Fruit fly (Drosophila melanogaster) whole organism, prepupa: ENCODE data around the gene Cyp4g15.

Experiments used
- CG10631 ChIP-seq: fragments of 200-800 bp; sonication (Bioruptor generic); optimal IDR thresholded peaks from 2 replicates; lab custom pipeline; 2016; ENCODE audit warnings: missing biosample characterization, missing genetic modification characterization
- CG10669 ChIP-seq: fragments of 200-800 bp; sonication (Bioruptor generic); optimal IDR thresholded peaks from 3 replicates; lab custom pipeline; 2018; ENCODE audit warnings: missing biosample characterization, mild to moderate bottlenecking, missing genetic modification characterization, moderate library complexity
- CG11762 ChIP-seq: fragments of 200-800 bp; sonication (Bioruptor generic); optimal IDR thresholded peaks from 3 replicates; lab custom pipeline; 2016; ENCODE audit warnings: missing biosample characterization, missing genetic modification characterization; ENCODE audit not compliant: insufficient read depth
- CG11902 ChIP-seq: fragments of 200-800 bp; sonication (Bioruptor generic); optimal IDR thresholded peaks from 3 replicates; lab custom pipeline; 2016; ENCODE audit warnings: missing biosample characterization, missing genetic modification characterization
- CG15336 ChIP-seq: fragments of 200-800 bp; sonication (Bioruptor generic); IDR thresholded peaks from 2 replicates; pipeline ENCODE4 v1.3.6; 2022; ENCODE audit warnings: missing biosample characterization, missing genetic modification characterization
- CG1621 ChIP-seq: fragments of 200-800 bp; sonication (Bioruptor generic); optimal IDR thresholded peaks from 3 replicates; lab custom pipeline; 2018; ENCODE audit warnings: missing biosample characterization, mild to moderate bottlenecking, missing genetic modification characterization
- CG16779 ChIP-seq: fragments of 200-800 bp; sonication (Bioruptor generic); optimal IDR thresholded peaks from 3 replicates; lab custom pipeline; 2017; ENCODE audit warnings: missing biosample characterization, mild to moderate bottlenecking, missing genetic modification characterization
- CG3032 ChIP-seq: fragments of 200-800 bp; optimal IDR thresholded peaks from 2 replicates; lab custom pipeline; 2019; ENCODE audit warnings: missing biosample characterization, mild to moderate bottlenecking, missing genetic modification characterization, moderate library complexity
- CG32006 ChIP-seq: fragments of 200-800 bp; sonication (Bioruptor generic); optimal IDR thresholded peaks from 3 replicates; lab custom pipeline; 2017; ENCODE audit warnings: missing biosample characterization, mild to moderate bottlenecking, missing genetic modification characterization
- CG34406 ChIP-seq: fragments of 200-800 bp; sonication (Bioruptor generic); optimal IDR thresholded peaks from 3 replicates; lab custom pipeline; 2016; ENCODE audit warnings: missing biosample characterization, missing genetic modification characterization
- CG4318 ChIP-seq: fragments of 200-800 bp; sonication (Bioruptor generic); optimal IDR thresholded peaks from 3 replicates; lab custom pipeline; 2017; ENCODE audit warnings: missing biosample characterization, mild to moderate bottlenecking, missing genetic modification characterization
- CG6163 ChIP-seq: fragments of 200-800 bp; sonication (Bioruptor generic); IDR thresholded peaks from 3 replicates; pipeline ENCODE4 v1.3.6; 2022; ENCODE audit warnings: missing biosample characterization, missing genetic modification characterization
- CG6792 ChIP-seq: fragments of 200-800 bp; sonication (Bioruptor generic); optimal IDR thresholded peaks from 3 replicates; lab custom pipeline; 2016; ENCODE audit warnings: missing biosample characterization, missing genetic modification characterization
- CG6854 ChIP-seq: fragments of 200-800 bp; sonication (Bioruptor generic); optimal IDR thresholded peaks from 2 replicates; lab custom pipeline; 2017; ENCODE audit warnings: missing biosample characterization, mild to moderate bottlenecking, missing genetic modification characterization
- CG7368 ChIP-seq: fragments of 200-800 bp; sonication (Bioruptor generic); optimal IDR thresholded peaks from 3 replicates; lab custom pipeline; 2016; ENCODE audit warnings: missing biosample characterization, missing genetic modification characterization
- CG8119 ChIP-seq: fragments of 200-800 bp; sonication (Bioruptor generic); IDR thresholded peaks from 3 replicates; pipeline ENCODE4 v1.3.6; 2022; ENCODE audit warnings: missing biosample characterization, missing genetic modification characterization
- CG8319 ChIP-seq: fragments of 200-800 bp; sonication (Bioruptor generic); optimal IDR thresholded peaks from 3 replicates; lab custom pipeline; 2016; ENCODE audit warnings: missing biosample characterization, missing genetic modification characterization
- CG9139 ChIP-seq: fragments of 200-800 bp; sonication (Bioruptor generic); optimal IDR thresholded peaks from 3 replicates; lab custom pipeline; 2017; ENCODE audit warnings: missing biosample characterization, mild to moderate bottlenecking, missing genetic modification characterization
- Eip75B ChIP-seq: fragments of 200-800 bp; sonication (Bioruptor generic); optimal IDR thresholded peaks from 3 replicates; lab custom pipeline; 2016; ENCODE audit warnings: missing biosample characterization, missing genetic modification characterization
- Eip78C ChIP-seq: fragments of 200-800 bp; sonication (Bioruptor generic); peaks from one replicate; lab custom pipeline; 2016; ENCODE audit warnings: missing biosample characterization, missing genetic modification characterization
- Eip93F ChIP-seq: fragments of 200-800 bp; sonication (Bioruptor generic); optimal IDR thresholded peaks from 2 replicates; lab custom pipeline; 2016; ENCODE audit warnings: missing biosample characterization, mild to moderate bottlenecking, missing genetic modification characterization
- Ets21C ChIP-seq: fragments of 200-800 bp; sonication (Bioruptor generic); optimal IDR thresholded peaks from 3 replicates; lab custom pipeline; 2016; ENCODE audit warnings: missing biosample characterization, missing genetic modification characterization
- Ets96B ChIP-seq: fragments of 200-800 bp; optimal IDR thresholded peaks from 2 replicates; lab custom pipeline; 2019; ENCODE audit warnings: missing biosample characterization, mild to moderate bottlenecking, missing genetic modification characterization, moderate library complexity
- Gug ChIP-seq: fragments of 200-800 bp; sonication (Bioruptor generic); IDR thresholded peaks from 2 replicates; pipeline ENCODE4 v1.3.6; 2022; ENCODE audit warnings: missing biosample characterization, missing genetic modification characterization
- Hr38 ChIP-seq: sonication (Bioruptor generic); optimal IDR thresholded peaks from 2 replicates; lab custom pipeline; 2016; ENCODE audit warnings: missing biosample characterization, missing genetic modification characterization
- Hr39 ChIP-seq: fragments of 200-800 bp; sonication (Bioruptor generic); optimal IDR thresholded peaks from 2 replicates; lab custom pipeline; 2016; ENCODE audit warnings: missing biosample characterization, missing genetic modification characterization
- Hr4 ChIP-seq: fragments of 200-800 bp; sonication (Bioruptor generic); optimal IDR thresholded peaks from 3 replicates; lab custom pipeline; 2016; ENCODE audit warnings: missing biosample characterization, missing genetic modification characterization
- Lpt ChIP-seq: fragments of 200-800 bp; sonication (Bioruptor generic); optimal IDR thresholded peaks from 3 replicates; lab custom pipeline; 2016; ENCODE audit warnings: missing biosample characterization, missing genetic modification characterization
- Met ChIP-seq: fragments of 200-800 bp; sonication (Bioruptor generic); optimal IDR thresholded peaks from 3 replicates; lab custom pipeline; 2016; ENCODE audit warnings: missing biosample characterization, missing genetic modification characterization
- OdsH ChIP-seq: fragments of 200-800 bp; sonication (Bioruptor generic); optimal IDR thresholded peaks from 3 replicates; lab custom pipeline; 2016; ENCODE audit warnings: missing biosample characterization, missing genetic modification characterization
- Smox ChIP-seq: fragments of 200-800 bp; sonication (Bioruptor generic); optimal IDR thresholded peaks from 3 replicates; lab custom pipeline; 2016; ENCODE audit warnings: missing biosample characterization, missing genetic modification characterization
- Sox102F ChIP-seq: fragments of 200-800 bp; sonication (Bioruptor generic); optimal IDR thresholded peaks from 2 replicates; lab custom pipeline; 2016; ENCODE audit warnings: missing biosample characterization, mild to moderate bottlenecking, missing genetic modification characterization
- Sox14 ChIP-seq: fragments of 200-800 bp; sonication (Bioruptor generic); optimal IDR thresholded peaks from 3 replicates; lab custom pipeline; 2016; ENCODE audit warnings: missing biosample characterization, missing genetic modification characterization
- Sox15 ChIP-seq: fragments of 200-800 bp; sonication (Bioruptor generic); optimal IDR thresholded peaks from 3 replicates; lab custom pipeline; 2016; ENCODE audit warnings: missing biosample characterization, missing genetic modification characterization
- acj6 ChIP-seq: fragments of 200-800 bp; sonication (Bioruptor generic); optimal IDR thresholded peaks from 3 replicates; lab custom pipeline; 2016; ENCODE audit warnings: missing biosample characterization, missing genetic modification characterization
- dac ChIP-seq: fragments of 200-800 bp; sonication (Bioruptor generic); optimal IDR thresholded peaks from 2 replicates; lab custom pipeline; 2017; ENCODE audit warnings: missing biosample characterization, mild to moderate bottlenecking, missing genetic modification characterization
- eg ChIP-seq: fragments of 200-800 bp; sonication (Bioruptor generic); IDR thresholded peaks from 3 replicates; pipeline ENCODE4 v1.3.6; 2022; ENCODE audit warnings: missing biosample characterization, missing genetic modification characterization
- esn ChIP-seq: fragments of 200-800 bp; sonication (Bioruptor generic); optimal IDR thresholded peaks from 2 replicates; lab custom pipeline; 2016; ENCODE audit warnings: missing biosample characterization, mild to moderate bottlenecking, missing genetic modification characterization, moderate library complexity
- fd59A ChIP-seq: fragments of 200-800 bp; sonication (Bioruptor generic); optimal IDR thresholded peaks from 2 replicates; lab custom pipeline; 2017; ENCODE audit warnings: missing biosample characterization, mild to moderate bottlenecking, missing genetic modification characterization, missing genetic modification reagents
- fkh ChIP-seq: fragments of 200-800 bp; sonication (Bioruptor generic); optimal IDR thresholded peaks from 3 replicates; lab custom pipeline; 2017; ENCODE audit warnings: missing biosample characterization, mild to moderate bottlenecking, missing genetic modification characterization, moderate library complexity
- net ChIP-seq: fragments of 200-800 bp; sonication (Bioruptor generic); optimal IDR thresholded peaks from 3 replicates; lab custom pipeline; 2016; ENCODE audit warnings: missing biosample characterization, missing genetic modification characterization
- salr ChIP-seq, 2 experiments: fragments of 200-800 bp; sonication (Bioruptor generic); optimal IDR thresholded peaks; 3 replicates each; lab custom pipeline; 2016 to 2018; ENCODE audit warnings: missing biosample characterization in 2 of 2, missing genetic modification characterization in 2 of 2, mild to moderate bottlenecking in 1 of 2
- spab ChIP-seq: fragments of 200-800 bp; sonication (Bioruptor generic); optimal IDR thresholded peaks from 2 replicates; lab custom pipeline; 2017; ENCODE audit warnings: missing biosample characterization, mild to moderate bottlenecking, missing genetic modification characterization, missing genetic modification reagents
- ss ChIP-seq, 2 experiments: fragments of 200-800 bp; sonication (Bioruptor generic); optimal IDR thresholded peaks; 2 replicates in 1 of 2; 3 replicates in 1 of 2; lab custom pipeline; 2017 to 2018; ENCODE audit warnings: mild to moderate bottlenecking in 2 of 2, missing biosample characterization in 2 of 2, missing genetic modification characterization in 2 of 2, moderate library complexity in 1 of 2
- vri ChIP-seq: fragments of 200-800 bp; sonication (Bioruptor generic); optimal IDR thresholded peaks from 3 replicates; lab custom pipeline; 2016; ENCODE audit warnings: missing biosample characterization, mild to moderate bottlenecking, missing genetic modification characterization

Gene Cyp4g15

DNA sequence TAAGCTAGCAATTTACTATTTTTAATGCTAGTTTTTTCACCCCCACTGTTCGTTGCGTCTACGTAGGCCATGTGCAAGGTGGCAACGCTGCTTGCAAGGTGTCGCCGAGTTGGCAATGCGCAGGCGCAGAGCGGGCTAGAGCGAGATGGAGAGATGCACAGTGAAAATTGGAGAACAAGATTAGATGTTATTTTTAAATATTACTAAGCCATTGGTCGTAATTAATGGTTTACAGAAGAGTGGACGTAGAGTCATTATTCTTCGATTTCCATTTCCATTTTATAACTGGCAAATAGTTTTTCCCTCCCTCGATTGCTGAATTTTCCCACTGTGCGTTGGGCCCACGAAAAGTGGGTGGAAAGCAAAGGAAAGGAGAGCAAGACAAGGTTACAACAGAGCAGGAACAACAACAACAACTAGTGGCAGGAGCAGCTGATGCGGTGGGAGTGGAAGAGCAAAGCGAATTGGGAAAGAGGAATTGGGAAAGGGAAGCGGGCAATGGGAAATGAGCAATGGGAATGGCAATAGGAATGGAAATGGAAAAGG, 23.9 kb upstream of the Cyp4g15 start (continued):
- TF ChIP-seq CG4318 (GFP tag; lab: Kevin White, UChicago) (peak; percentile 89), Sox15 (GFP tag; lab: Kevin White, UChicago) (peak; percentile 41), CG6163 (GFP tag; lab: Robert Waterston, UW) (peak; percentile 96), Eip93F (GFP tag; lab: Kevin White, UChicago) (no peak), Eip78C (GFP tag; lab: Kevin White, UChicago) (peak; percentile 94), vri (peak; percentile 57), Gug (peak; percentile 90), CG6854 (GFP tag; lab: Kevin White, UChicago) (no peak), Smox (GFP tag; lab: Kevin White, UChicago) (peak; percentile 69), Hr38 (no peak), fd59A (GFP tag; lab: Kevin White, UChicago) (peak; percentile 63), CG8319 (GFP tag; lab: Kevin White, UChicago) (peak; percentile 62), CG11902 (peak; percentile 55), Sox102F (GFP tag; lab: Kevin White, UChicago) (peak; percentile 66), Ets96B (peak; percentile 81), CG9139 (GFP tag; lab: Kevin White, UChicago) (peak; percentile 73), CG7368 (GFP tag; lab: Kevin White, UChicago) (peak; percentile 83)

DNA sequence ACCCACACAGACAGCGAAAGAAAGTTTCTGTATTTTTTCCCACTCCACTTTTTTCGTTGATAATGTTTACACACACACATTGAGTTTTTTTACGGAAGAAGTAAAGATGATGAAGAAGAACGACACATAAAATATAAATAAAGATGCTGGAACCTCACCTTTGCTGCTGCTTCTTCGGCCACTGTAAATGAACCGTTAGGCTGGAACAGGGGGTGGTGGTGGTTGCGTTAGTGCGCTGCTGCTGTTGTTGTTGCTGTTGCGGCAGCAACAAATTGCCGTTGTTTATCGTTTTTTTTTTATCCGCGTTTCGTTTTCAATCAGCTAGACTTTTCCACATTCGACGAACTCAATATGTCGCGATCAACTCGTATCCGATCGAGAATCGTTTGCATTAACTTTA, 23.2 kb upstream of the Cyp4g15 start:
- no peak for TF ChIP-seq CG3032
- TF ChIP-seq esn (GFP tag; lab: Kevin White, UChicago): no peak
- no peak for TF ChIP-seq ss (GFP tag; optimal IDR thresholded peaks at IDR 0.05; lab: Kevin White, UChicago)
- no peak for TF ChIP-seq Hr39 (GFP tag; lab: Kevin White, UChicago)
- no peak for TF ChIP-seq vri
- TF ChIP-seq fkh (GFP tag; lab: Kevin White, UChicago): no peak
- no peak for TF ChIP-seq CG11762
- TF ChIP-seq CG6792 (GFP tag; lab: Kevin White, UChicago): no peak
- no peak for TF ChIP-seq CG9139 (GFP tag; lab: Kevin White, UChicago)
- TF ChIP-seq Gug: no peak
- TF ChIP-seq CG10669 (GFP tag; lab: Kevin White, UChicago): no peak
- TF ChIP-seq net (GFP tag; lab: Kevin White, UChicago): no peak
- TF ChIP-seq Ets21C (GFP tag; lab: Kevin White, UChicago): no peak
- TF ChIP-seq Sox15 (GFP tag; lab: Kevin White, UChicago): no peak
- no peak for TF ChIP-seq dac (GFP tag; lab: Kevin White, UChicago)

- TF ChIP-seq OdsH (peak; percentile 28), dac (GFP tag; lab: Kevin White, UChicago) (peak; percentile 22), Smox (GFP tag; lab: Kevin White, UChicago) (no peak), Eip75B (GFP tag; lab: Kevin White, UChicago) (no peak), CG34406 (GFP tag; lab: Kevin White, UChicago) (no peak), CG32006 (GFP tag; lab: Kevin White, UChicago) (no peak), CG10669 (GFP tag; lab: Kevin White, UChicago) (peak; percentile 22), CG7368 (GFP tag; lab: Kevin White, UChicago) (no peak), salr (GFP tag; optimal IDR thresholded peaks at IDR 0.05; lab: Kevin White, UChicago) (peak in 1 of 2 experiments; percentile 11), ss (GFP tag; optimal IDR thresholded peaks at IDR 0.05; lab: Kevin White, UChicago) (no peak), acj6 (GFP tag; lab: Kevin White, UChicago) (peak; percentile 71), Lpt (no peak), Met (GFP tag; lab: Kevin White, UChicago) (peak; percentile 51), CG16779 (tag; lab: Kevin White, UChicago) (no peak), Hr38 (no peak), CG11902 (peak; percentile 9), CG6854 (GFP tag; lab: Kevin White, UChicago) (peak; percentile 25), CG1621 (peak; percentile 99), CG8119 (GFP tag; lab: Robert Waterston, UW) (no peak), Ets96B (no peak), net (GFP tag; lab: Kevin White, UChicago) (no peak), Sox14 (peak; percentile 17), Eip78C (GFP tag; lab: Kevin White, UChicago) (peak; percentile 76), CG15336 (GFP tag; lab: Robert Waterston, UW) (peak; percentile 10; the same call in 1 of the 2 replicates), Hr4 (GFP tag; lab: Kevin White, UChicago) (peak; percentile 48), eg (peak; percentile 72; the same call in 2 of the 3 replicates), CG10631 (GFP tag; lab: Kevin White, UChicago) (peak; percentile 32), CG11762 (no peak), spab (no peak)
Observed at dm6 chrX:11454189-11454882, 22.5 kb upstream of the Cyp4g15 start, which contains the start of the genes Evi5 and HP5. Gene Evi5, minus strand, starts transcription at chrX:11454386. Gene HP5, plus strand, starts transcription at chrX:11454786.
